Worm (Caenorhabditis elegans) whole organism, L4/young adult: ENCODE results near the gene cnc-9.

ENCODE experiments used
- W03F9.2 ChIP-seq: fragments of 150-350 bp; optimal IDR thresholded peaks from 2 replicates; lab custom pipeline; 2014; ENCODE audit warnings: missing biosample characterization, missing genetic modification characterization
- dao-5 ChIP-seq: sonication (generic microtip); optimal IDR thresholded peaks from 2 replicates; lab custom pipeline; 2016; ENCODE audit warnings: missing genotype, missing genetic modification characterization, moderate library complexity, missing compliant biosample characterization
- him-1 ChIP-seq: sonication (generic microtip); optimal IDR thresholded peaks from 2 replicates; lab custom pipeline; 2016; ENCODE audit warnings: missing genotype, missing genetic modification reagents, missing genetic modification characterization, missing compliant biosample characterization

The cnc-9 gene

DNA sequence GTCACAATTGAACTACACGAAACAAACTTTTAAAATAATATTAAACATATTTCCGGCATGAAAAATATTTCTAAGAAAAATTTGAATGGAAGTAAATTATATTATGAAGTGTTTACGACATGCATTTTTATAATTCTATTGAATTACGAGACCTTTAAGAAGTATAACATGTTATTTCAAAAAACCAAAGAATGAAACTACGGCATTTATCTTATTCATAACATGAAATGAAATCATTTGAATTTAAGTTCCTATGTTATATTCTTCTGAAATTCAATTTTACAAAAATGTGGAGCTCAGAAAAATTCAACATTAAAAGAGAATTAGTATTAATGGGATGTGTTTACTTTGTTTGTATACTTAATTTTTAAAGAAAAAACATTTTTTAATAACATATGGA, 31.0 kb upstream of the cnc-9 start, which contains the start of gene srw-71:
TSS of gene srw-71 (minus strand) at position 101 of the 400 bp plus-strand sequence.
- no peak for TF ChIP-seq dao-5 (tag; lab: Kevin White, UChicago)
- no peak for TF ChIP-seq W03F9.2 (tag; lab: Kevin White, UChicago)
- no peak for TF ChIP-seq him-1 (tag; lab: Kevin White, UChicago)

DNA sequence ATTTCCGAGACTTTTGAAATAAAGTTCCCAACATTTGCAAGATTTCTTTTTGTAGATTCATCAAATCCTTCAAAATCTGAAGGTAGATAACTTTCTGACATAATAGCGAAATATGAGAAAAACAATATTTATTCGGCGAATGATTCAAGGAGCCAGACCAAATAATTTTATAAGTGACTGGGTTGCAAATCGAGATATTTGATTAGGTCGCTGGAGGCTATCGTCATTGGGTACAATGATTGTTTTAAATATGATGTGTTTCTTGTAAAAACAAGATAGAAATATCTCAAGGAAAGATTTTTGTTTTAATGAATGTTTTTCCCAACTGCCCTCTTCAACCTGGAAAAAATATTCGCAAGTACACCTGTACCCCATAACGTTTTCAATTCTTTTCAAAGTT, 28.9 kb upstream of the cnc-9 start, which contains the start of gene srw-69:
TSS of gene srw-69 (minus strand) at position 101 of the 400 bp plus-strand sequence.
- TF ChIP-seq him-1 (tag; lab: Kevin White, UChicago): no peak
- TF ChIP-seq W03F9.2 (tag; lab: Kevin White, UChicago): no peak
- TF ChIP-seq dao-5 (tag; lab: Kevin White, UChicago): no peak

DNA sequence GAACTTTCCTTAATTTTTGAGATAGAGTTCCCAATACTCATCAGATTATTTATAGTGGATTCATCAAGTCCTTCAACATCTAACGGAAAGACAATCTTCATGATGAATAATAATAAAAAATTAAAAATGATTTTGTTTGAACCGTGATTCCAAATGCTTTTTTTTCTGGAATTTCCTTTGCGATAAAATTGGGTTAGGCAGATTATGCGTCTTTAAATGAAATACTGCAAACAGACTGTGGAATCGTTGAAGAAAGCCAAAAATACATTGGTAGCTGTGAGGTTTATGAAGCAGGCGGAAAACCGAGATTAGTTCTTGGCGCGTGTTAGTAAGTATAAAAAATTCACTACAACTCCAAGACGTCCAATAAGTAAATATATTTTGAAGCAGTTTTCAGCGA, 26.6 kb upstream of the cnc-9 start, which contains the start of gene srw-68:
TSS of gene srw-68 (minus strand) at position 101 of the 400 bp plus-strand sequence.
- no peak for TF ChIP-seq W03F9.2 (tag; lab: Kevin White, UChicago)
- TF ChIP-seq dao-5 (tag; lab: Kevin White, UChicago): no peak
- no peak for TF ChIP-seq him-1 (tag; lab: Kevin White, UChicago)

DNA sequence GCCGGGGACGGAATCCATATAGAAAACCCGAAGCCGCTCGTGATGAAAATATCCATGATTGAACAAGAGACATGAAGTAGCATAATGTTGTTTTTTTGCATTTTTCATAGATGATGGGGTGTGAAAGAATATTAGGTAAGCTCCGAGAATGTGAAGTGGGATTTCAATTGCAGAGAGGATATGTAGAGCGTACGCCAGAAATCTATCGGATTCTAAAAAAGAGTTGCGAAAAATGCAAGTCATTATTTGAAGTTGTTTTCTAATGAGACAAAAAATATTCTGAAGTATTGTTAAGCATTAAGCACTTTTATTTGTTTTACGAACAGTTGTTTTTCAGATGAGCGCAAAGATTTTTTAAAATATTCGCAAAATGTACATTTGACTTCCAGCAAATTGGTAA, 24.3 kb upstream of the cnc-9 start, which contains the start of gene F18E3.10:
TSS of gene F18E3.10 (minus strand) at position 101 of the 400 bp plus-strand sequence.
- no peak for TF ChIP-seq him-1 (tag; lab: Kevin White, UChicago)
- no peak for TF ChIP-seq dao-5 (tag; lab: Kevin White, UChicago)
- no peak for TF ChIP-seq W03F9.2 (tag; lab: Kevin White, UChicago)

DNA sequence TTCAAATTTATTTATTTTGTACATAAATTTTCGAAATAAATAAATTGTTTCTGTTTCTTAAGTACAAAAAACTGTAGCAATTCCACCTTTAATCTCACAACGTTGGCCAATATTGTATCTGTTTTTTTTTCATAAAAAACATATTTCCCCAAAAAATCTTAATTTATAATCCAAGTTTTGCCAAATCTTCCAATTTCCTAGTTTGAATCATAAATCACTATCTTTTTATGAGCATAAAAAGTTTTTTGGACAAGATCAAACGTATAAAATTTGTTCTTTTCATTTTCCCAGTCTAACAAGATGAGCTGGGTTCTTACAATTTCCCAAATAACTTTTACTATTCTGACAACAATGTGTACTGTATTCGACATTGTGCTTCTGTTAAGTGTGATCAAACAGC, 20.2 kb upstream of the cnc-9 start, which contains the start of gene srxa-4:
TSS of gene srxa-4 (plus strand) at position 301 of the 400 bp plus-strand sequence.
- no peak for TF ChIP-seq W03F9.2 (tag; lab: Kevin White, UChicago)
- TF ChIP-seq dao-5 (tag; lab: Kevin White, UChicago): no peak
- no peak for TF ChIP-seq him-1 (tag; lab: Kevin White, UChicago)

DNA sequence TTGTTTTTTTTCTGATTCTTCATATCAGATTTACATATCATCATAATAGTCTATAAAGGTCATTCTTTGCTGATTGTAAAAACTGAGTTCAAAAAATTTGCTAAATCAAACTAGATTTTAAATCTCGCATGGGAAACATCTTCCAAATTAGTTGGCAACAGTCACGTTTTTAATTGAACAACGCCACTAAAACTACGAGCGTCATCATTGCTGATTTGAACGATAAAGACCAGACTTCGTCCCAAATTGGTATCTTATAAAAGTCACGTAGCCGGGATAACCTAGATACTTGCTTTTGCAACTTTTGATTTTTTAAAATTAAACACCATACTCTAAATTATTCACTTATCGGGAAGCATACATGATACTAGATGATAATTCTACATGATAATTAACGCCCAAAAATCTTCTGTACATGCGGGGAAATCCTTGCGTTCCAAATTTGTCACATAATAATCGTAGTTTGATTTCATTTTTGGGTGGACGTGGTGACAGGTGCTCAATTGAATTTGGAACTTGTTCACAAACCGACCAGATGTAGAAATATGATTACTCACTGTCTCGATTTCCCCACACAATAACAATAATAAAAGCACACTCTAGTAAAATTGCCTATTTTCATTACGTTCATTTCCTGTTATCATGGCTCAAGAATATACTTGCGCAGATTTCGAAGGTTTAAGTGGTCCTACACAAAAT, 17.2 kb upstream of the cnc-9 start, which contains the start of gene srw-67:
TSS of gene srw-67 (plus strand) at position 643 of the 699 bp plus-strand sequence.
- TF ChIP-seq W03F9.2 (tag; lab: Kevin White, UChicago) (no peak), him-1 (tag; lab: Kevin White, UChicago) (no peak), dao-5 (tag; lab: Kevin White, UChicago) (no peak)

DNA sequence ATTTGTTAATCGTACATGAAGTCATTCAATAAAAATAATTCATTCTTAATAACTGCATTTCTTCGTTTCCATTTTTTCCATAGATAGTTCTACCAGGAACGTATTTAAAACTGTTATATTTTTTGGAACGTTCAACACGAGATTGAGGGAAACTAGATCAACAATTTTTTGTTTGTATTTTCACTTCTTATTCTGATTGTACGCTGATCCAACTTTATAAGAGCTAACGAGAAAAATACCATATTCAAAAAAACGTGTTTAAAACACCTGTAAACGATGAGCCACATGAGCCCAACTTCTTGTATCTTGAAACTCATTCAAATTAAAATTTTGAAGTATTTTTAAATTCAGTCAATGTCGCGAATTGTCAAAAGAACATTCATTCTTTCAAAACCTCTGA, 16.6 kb upstream of the cnc-9 start:
- TF ChIP-seq W03F9.2 (tag; lab: Kevin White, UChicago) (no peak), dao-5 (tag; lab: Kevin White, UChicago) (no peak), him-1 (tag; lab: Kevin White, UChicago) (no peak)

DNA sequence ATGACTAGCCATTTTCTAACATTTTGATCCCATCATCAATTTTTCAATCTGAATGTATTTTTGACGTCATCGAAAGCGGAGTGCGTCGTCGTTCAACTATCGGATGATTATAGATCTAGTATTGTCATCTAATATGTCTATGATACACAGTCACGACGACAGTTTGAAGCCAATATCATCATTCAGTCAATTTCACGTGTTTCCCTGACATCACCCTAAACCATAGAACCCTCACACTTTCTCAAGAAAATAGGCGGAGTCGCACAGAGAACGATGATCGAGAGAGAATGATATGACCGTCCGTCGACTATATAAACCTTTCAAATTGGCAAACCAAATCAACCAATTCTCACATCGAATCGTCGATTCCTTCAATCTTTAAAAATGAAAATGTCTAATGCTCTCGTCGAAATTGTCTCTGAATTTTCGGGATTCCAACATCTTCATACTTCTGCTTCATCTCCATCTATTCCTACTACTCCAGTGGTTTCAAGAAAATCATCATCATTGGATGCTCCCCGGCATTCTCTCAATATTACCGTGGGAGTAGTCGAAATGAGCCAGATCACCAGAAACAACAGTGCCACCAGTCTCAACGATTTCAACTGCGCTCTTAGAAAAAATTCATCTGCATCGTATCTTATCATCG, 15.9 kb upstream of the cnc-9 start, which contains the start of gene F18E3.13:
TSS of gene F18E3.13 (plus strand) at position 385 of the 649 bp plus-strand sequence.
- TF ChIP-seq dao-5 (tag; lab: Kevin White, UChicago) (no peak), W03F9.2 (tag; lab: Kevin White, UChicago) (no peak)

DNA sequence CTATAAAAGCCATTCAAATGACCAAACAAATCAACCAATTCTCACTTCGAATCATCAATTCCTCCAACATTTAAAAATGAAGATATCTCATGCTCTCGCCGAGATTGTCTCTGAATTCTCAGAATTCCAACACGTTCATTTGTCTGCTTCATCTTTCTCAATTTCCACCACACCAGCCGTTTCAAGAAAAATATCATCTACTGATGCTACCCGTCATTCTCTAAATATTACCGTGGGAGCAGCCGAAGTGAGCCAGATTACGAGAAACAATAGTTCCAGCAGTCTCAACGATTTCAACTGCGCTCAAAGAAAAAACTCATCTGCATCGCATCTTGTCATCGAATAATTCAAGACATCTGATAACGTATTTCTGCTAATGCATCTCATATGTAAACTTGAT, 14.9 kb upstream of the cnc-9 start, which contains the start of gene F18E3.12:
TSS of gene F18E3.12 (plus strand) at position 77 of the 400 bp plus-strand sequence.
- TF ChIP-seq dao-5 (tag; lab: Kevin White, UChicago) (no peak), W03F9.2 (tag; lab: Kevin White, UChicago) (no peak)

DNA sequence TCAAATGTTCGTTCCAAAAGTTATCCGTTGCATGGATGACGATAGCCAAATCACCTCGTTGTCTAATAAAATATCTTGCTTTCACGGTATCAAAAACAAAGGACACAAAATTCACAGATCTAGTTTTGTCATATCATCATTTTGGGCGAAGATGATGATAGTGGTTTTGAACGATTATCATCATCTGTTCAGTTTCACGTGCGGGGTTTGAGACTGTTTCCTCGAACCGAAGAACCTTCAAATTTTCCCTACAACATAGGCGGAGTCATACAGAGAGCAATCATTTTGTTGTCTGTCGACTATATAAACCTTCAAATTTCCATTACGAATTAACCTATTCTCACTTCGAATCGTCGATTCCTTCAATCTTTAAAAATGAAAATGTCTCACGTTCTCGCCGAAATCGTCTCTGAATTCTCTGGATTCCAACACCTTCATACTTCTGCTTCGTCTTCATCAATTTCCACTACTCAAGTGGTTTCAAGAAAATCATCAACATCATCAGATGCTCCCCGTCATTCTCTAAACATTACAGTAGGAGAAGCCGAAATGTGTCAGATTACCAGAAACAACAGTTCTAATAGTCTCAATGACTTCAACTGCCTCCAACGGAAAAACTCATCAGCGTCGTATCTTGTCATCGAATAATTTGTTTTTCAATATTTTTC, 13.2 kb upstream of the cnc-9 start, which contains the start of gene F18E3.11:
TSS of gene F18E3.11 (plus strand) at position 376 of the 668 bp plus-strand sequence.
- TF ChIP-seq dao-5 (tag; lab: Kevin White, UChicago): no peak
- TF ChIP-seq W03F9.2 (tag; lab: Kevin White, UChicago): no peak
- no peak for TF ChIP-seq him-1 (tag; lab: Kevin White, UChicago)

DNA sequence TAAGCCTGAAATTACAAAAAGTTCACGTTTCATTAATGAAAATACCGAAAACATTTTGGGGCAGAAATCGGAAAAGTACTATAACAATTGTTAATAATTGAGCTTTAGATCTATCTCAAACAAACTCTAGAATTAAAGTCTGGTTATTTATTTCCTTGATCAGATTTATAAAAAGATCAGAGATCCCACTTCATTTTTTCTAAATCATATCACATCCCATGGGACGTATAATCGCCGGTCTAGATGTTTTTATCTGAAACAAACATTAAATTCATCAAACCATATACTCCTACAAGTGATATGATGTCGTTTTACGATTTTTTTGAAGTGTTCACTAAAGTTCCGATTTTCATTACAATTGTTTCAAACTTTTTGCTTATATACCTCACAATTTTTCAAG, 11.7 kb upstream of the cnc-9 start, which contains the start of gene str-41:
TSS of gene str-41 (plus strand) at position 301 of the 400 bp plus-strand sequence.
- TF ChIP-seq dao-5 (tag; lab: Kevin White, UChicago) (no peak), W03F9.2 (tag; lab: Kevin White, UChicago) (no peak), him-1 (tag; lab: Kevin White, UChicago) (no peak)

DNA sequence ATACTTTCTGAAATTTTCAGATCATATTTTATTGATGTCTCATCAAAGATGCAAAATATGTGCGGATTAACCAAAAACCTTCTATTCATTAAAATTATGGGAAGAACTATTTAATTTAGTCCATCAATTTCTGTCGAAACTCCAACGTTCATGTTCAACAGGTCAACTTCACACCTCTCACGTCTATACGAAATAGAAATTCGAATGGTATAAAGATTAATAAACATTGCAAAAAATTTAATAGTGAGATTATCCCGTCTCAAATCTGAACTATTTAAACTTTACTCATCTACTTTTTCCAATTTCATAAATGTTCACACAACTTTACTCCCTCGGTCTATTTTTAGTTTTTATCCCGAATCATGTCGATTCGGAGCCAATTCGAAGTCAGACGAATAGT, 9.6 kb upstream of the cnc-9 start, which contains the start of gene R13D7.2:
TSS of gene R13D7.2 (plus strand) at position 301 of the 400 bp plus-strand sequence.
- TF ChIP-seq W03F9.2 (tag; lab: Kevin White, UChicago) (no peak), dao-5 (tag; lab: Kevin White, UChicago) (no peak), him-1 (tag; lab: Kevin White, UChicago) (no peak)
